Fruit fly (Drosophila melanogaster): Measurements from ENCODE around the gene Prosalpha4T1.

Gene Prosalpha4T1

dm6 chr3R:20719286-20719685 is 29.6 kb downstream of the Prosalpha4T1 start (continued):
- TF ChIP-seq pan (optimal IDR thresholded peaks at IDR 0.05): no peak
- peak in 1 of 2 experiments; percentile 5 for TF ChIP-seq pan (GFP tag; optimal IDR thresholded peaks at IDR 0.05 in 1 of 2, IDR thresholded peaks at IDR 0.05 in 1 of 2)
- no peak for TF ChIP-seq Sin3A (optimal IDR thresholded peaks at IDR 0.05)
- no peak for TF ChIP-seq CG10147 (GFP tag; optimal IDR thresholded peaks at IDR 0.05)
- TF ChIP-seq CG14050 (GFP tag; IDR thresholded peaks at IDR 0.05): no peak
- TF ChIP-seq Hmr (GFP tag; optimal IDR thresholded peaks at IDR 0.05): peak; percentile 57
- TF ChIP-seq CG14710 (tag; optimal IDR thresholded peaks at IDR 0.05): no peak
- no peak for TF ChIP-seq h (optimal IDR thresholded peaks at IDR 0.05)
- TF ChIP-seq NfI (GFP tag; optimal IDR thresholded peaks at IDR 0.05): no peak
- peak; percentile 12 for TF ChIP-seq CG13296 (GFP tag; optimal IDR thresholded peaks at IDR 0.05)
- TF ChIP-seq CG8359 (GFP tag; optimal IDR thresholded peaks at IDR 0.05; ENCODE audit: borderline replicate concordance): no peak
- TF ChIP-seq tx (GFP tag; optimal IDR thresholded peaks at IDR 0.05): no peak
- TF ChIP-seq sob (GFP tag; IDR thresholded peaks at IDR 0.05): no peak
- TF ChIP-seq CG18764 (GFP tag; optimal IDR thresholded peaks at IDR 0.05): no peak
- TF ChIP-seq Dip3 (GFP tag; optimal IDR thresholded peaks at IDR 0.05): no peak
- no peak for TF ChIP-seq CG43689 (GFP tag; IDR thresholded peaks at IDR 0.05)
- TF ChIP-seq CG1832 (GFP tag; optimal IDR thresholded peaks at IDR 0.05): no peak
- no peak for TF ChIP-seq zfh2 (GFP tag; optimal IDR thresholded peaks at IDR 0.05)
- peak; percentile 51 for TF ChIP-seq lab (GFP tag; optimal IDR thresholded peaks at IDR 0.05)
- no peak for TF ChIP-seq Nf-YA (GFP tag; IDR thresholded peaks at IDR 0.05)
- peak; percentile 45; the same call in 1 of the 3 replicates for TF ChIP-seq row (GFP tag; IDR thresholded peaks at IDR 0.05)
- TF ChIP-seq CoRest (tag; optimal IDR thresholded peaks at IDR 0.05): peak; percentile 8
- TF ChIP-seq CG2678 (tag; optimal IDR thresholded peaks at IDR 0.05): peak; percentile 51
- TF ChIP-seq cwo (GFP tag; optimal IDR thresholded peaks at IDR 0.05): peak; percentile 1
- no peak for TF ChIP-seq CG14014 (GFP tag; IDR thresholded peaks at IDR 0.05)
- TF ChIP-seq dysf (GFP tag; IDR thresholded peaks at IDR 0.05): peak; percentile 31; the same call in 1 of the 3 replicates
- TF ChIP-seq CG32772 (GFP tag; IDR thresholded peaks at IDR 0.05): no peak
- TF ChIP-seq CG11504 (tag; optimal IDR thresholded peaks at IDR 0.05): peak; percentile 42
- TF ChIP-seq CG3847 (GFP tag; IDR thresholded peaks at IDR 0.05): 0 out of 2 replicates have a peak, but pooled peaks have one; percentile 15
- TF ChIP-seq CG17328 (GFP tag; IDR thresholded peaks at IDR 0.05): no peak
- TF ChIP-seq zfh1 (GFP tag; IDR thresholded peaks at IDR 0.05): no peak
- no peak for TF ChIP-seq dmrt11E (tag; optimal IDR thresholded peaks at IDR 0.05)
- no peak for TF ChIP-seq CG1233 (GFP tag; optimal IDR thresholded peaks at IDR 0.05)
- TF ChIP-seq E2f2 (GFP tag; IDR thresholded peaks at IDR 0.05): no peak
- peak; percentile 32 for TF ChIP-seq CG15269 (tag; optimal IDR thresholded peaks at IDR 0.05)
- peak; percentile 10 for TF ChIP-seq Sox102F (GFP tag; optimal IDR thresholded peaks at IDR 0.05)
- peak; percentile 34 for TF ChIP-seq dmrt99B (tag; optimal IDR thresholded peaks at IDR 0.05)
- no peak for TF ChIP-seq CG42726 (GFP tag; IDR thresholded peaks at IDR 0.05; ENCODE audit: partially characterized antibody)
- TF ChIP-seq caup (GFP tag; optimal IDR thresholded peaks at IDR 0.05; ENCODE audit: severe bottlenecking): peak; percentile 45
- TF ChIP-seq CG12744 (GFP tag; optimal IDR thresholded peaks at IDR 0.05): no peak
- TF ChIP-seq CG18599 (GFP tag; optimal IDR thresholded peaks at IDR 0.05): peak; percentile 68
- no peak for TF ChIP-seq da (GFP tag; optimal IDR thresholded peaks at IDR 0.05)
- TF ChIP-seq CG17359 (tag; optimal IDR thresholded peaks at IDR 0.05): no peak
- TF ChIP-seq nmo (GFP tag; optimal IDR thresholded peaks at IDR 0.05): no peak
- TF ChIP-seq org-1 (GFP tag; optimal IDR thresholded peaks at IDR 0.05): no peak
- TF ChIP-seq CG10274 (GFP tag; optimal IDR thresholded peaks at IDR 0.05): no peak
- no peak for TF ChIP-seq slp2 (GFP tag; optimal IDR thresholded peaks at IDR 0.05)
- TF ChIP-seq CG10321 (GFP tag; IDR thresholded peaks at IDR 0.05): no peak
- no peak for TF ChIP-seq p53 (GFP tag; optimal IDR thresholded peaks at IDR 0.05)
- TF ChIP-seq Taf1 (GFP tag; IDR thresholded peaks at IDR 0.05): no peak
- TF ChIP-seq CG13775 (GFP tag; optimal IDR thresholded peaks at IDR 0.05): no peak
- TF ChIP-seq ab (GFP tag; optimal IDR thresholded peaks at IDR 0.05): no peak
